Fruit fly (Drosophila melanogaster) whole organism, adult: Measurements from ENCODE around the gene Pp2B-14D.

ENCODE experiments used
- CG12768 ChIP-seq: fragments of 200-800 bp; sonication (Bioruptor generic); optimal IDR thresholded peaks from 2 replicates; lab custom pipeline; 2017; ENCODE audit warnings: missing biosample characterization, missing genetic modification characterization, mild to moderate bottlenecking, moderate library complexity, missing genetic modification reagents
- CG5204 ChIP-seq: fragments of 200-800 bp; sonication (Bioruptor generic); optimal IDR thresholded peaks from 2 replicates; lab custom pipeline; 2016; ENCODE audit warnings: missing biosample characterization, missing genetic modification characterization
- CG7045 ChIP-seq: fragments of 200-800 bp; sonication (Bioruptor generic); optimal IDR thresholded peaks from 2 replicates; lab custom pipeline; 2017; ENCODE audit warnings: missing biosample characterization, mild to moderate bottlenecking, missing genetic modification characterization
- Clk ChIP-seq: fragments of 200-800 bp; sonication (Bioruptor generic); optimal IDR thresholded peaks from 2 replicates; lab custom pipeline; 2017; ENCODE audit warnings: missing biosample characterization, missing genetic modification characterization
- pad ChIP-seq: fragments of 200-800 bp; sonication (Bioruptor generic); optimal IDR thresholded peaks from 3 replicates; lab custom pipeline; 2017; ENCODE audit warnings: missing biosample characterization, missing genetic modification characterization, mild to moderate bottlenecking, moderate library complexity, missing genetic modification reagents

DNA sequence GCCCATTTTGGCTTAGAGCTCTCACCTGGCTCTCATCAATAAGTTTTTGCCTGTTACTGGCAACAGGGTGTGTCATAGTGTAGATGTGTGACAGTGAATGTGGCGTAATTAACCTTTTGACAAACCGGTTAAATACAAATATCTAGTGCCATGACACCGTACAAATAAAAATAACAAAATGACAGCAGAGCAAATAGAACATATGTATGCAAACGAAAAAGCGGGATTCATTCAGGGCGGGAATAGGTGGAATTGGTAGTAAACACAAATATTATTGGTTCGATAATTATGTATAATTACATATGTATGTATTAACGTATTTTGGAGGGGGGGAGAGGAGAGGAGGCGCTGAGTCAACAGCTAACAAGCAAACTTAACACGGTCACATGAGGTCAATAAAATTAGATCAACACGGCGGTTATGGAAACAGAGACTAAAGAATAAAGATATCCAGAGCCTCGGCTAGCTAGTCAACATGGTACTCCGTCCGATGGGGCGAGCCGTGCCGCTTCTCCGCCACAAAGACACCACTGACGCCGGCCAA lies 36.5 kb upstream of the Pp2B-14D start:
- TF ChIP-seq pad (no peak), CG5204 (GFP tag; lab: Kevin White, UChicago) (no peak), Clk (no peak), CG7045 (GFP tag; lab: Kevin White, UChicago) (no peak), CG12768 (GFP tag; lab: Kevin White, UChicago) (no peak)
